Worm (Caenorhabditis elegans) whole organism, L4 larva: ENCODE measurements around the gene lin-42.
A peak's percentile ranks its signal among the peaks of the same experiment; 100 is the strongest.

ENCODE experiments used
- F26F4.8 ChIP-seq: fragments of 200-800 bp; sonication (Bioruptor generic); conservative IDR thresholded peaks from 2 replicates; pipeline ENCODE4 v1.3.6; 2022; ENCODE audit warnings: missing genetic modification characterization, missing compliant biosample characterization
- R02D3.7 ChIP-seq: fragments of 150-350 bp; sonication (generic microtip); optimal IDR thresholded peaks from 3 replicates; lab custom pipeline; 2014; ENCODE audit warnings: missing biosample characterization, missing genetic modification characterization
- T26A8.4 ChIP-seq: fragments of 200-800 bp; sonication (Bioruptor generic); IDR thresholded peaks from 2 replicates; pipeline ENCODE4 v1.3.6; 2022; ENCODE audit warnings: missing genetic modification characterization, missing compliant biosample characterization
- Y75B8A.6 ChIP-seq: fragments of 200-800 bp; sonication (Bioruptor generic); IDR thresholded peaks from 2 replicates; pipeline ENCODE4 v1.3.6; 2022; ENCODE audit warnings: missing genetic modification reagents, missing genetic modification characterization, missing compliant biosample characterization
- aha-1 ChIP-seq: fragments of 150-350 bp; peaks from one replicate; lab custom pipeline; 2014; ENCODE audit warnings: missing biosample characterization, missing genetic modification characterization
- aly-2 ChIP-seq: sonication (generic microtip); optimal IDR thresholded peaks from 2 replicates; lab custom pipeline; 2018; ENCODE audit warnings: missing biosample characterization, missing genetic modification characterization
- arid-1 ChIP-seq: fragments of 200-800 bp; sonication (Bioruptor generic); conservative IDR thresholded peaks from 2 replicates; pipeline ENCODE4 v1.3.6; 2022; ENCODE audit warnings: missing genetic modification reagents, missing genetic modification characterization, missing compliant biosample characterization
- attf-4 ChIP-seq: sonication (generic microtip); optimal IDR thresholded peaks from 3 replicates; lab custom pipeline; 2017; ENCODE audit warnings: missing biosample characterization, missing genetic modification characterization
- ceh-28 ChIP-seq: fragments of 150-350 bp; optimal IDR thresholded peaks from 2 replicates; lab custom pipeline; 2014; ENCODE audit warnings: missing biosample characterization, missing genetic modification reagents, missing genetic modification characterization
- cey-2 ChIP-seq: sonication (generic microtip); optimal IDR thresholded peaks from 3 replicates; lab custom pipeline; 2017; ENCODE audit warnings: missing genetic modification characterization, mild to moderate bottlenecking, missing compliant biosample characterization, antibody characterized with exemption, borderline replicate concordance; ENCODE audit not compliant: insufficient read depth
- daf-12 ChIP-seq: fragments of 150-350 bp; optimal IDR thresholded peaks from 2 replicates; lab custom pipeline; 2014; ENCODE audit warnings: missing biosample characterization, missing genetic modification reagents, missing genetic modification characterization
- daf-16 ChIP-seq, 3 experiments: sonication (generic microtip); optimal IDR thresholded peaks; 2 replicates each; lab custom pipeline; 2016 to 2017; ENCODE audit warnings: missing genetic modification characterization in 3 of 3, missing genetic modification reagents in 3 of 3, mild to moderate bottlenecking in 2 of 3, missing compliant biosample characterization in 2 of 3, missing biosample characterization in 1 of 3, moderate library complexity in 1 of 3
- daf-19 ChIP-seq: fragments of 200-800 bp; sonication (Bioruptor generic); conservative IDR thresholded peaks from 2 replicates; pipeline ENCODE4 v1.3.6; 2022; ENCODE audit warnings: missing genetic modification characterization, missing compliant biosample characterization
- dmd-6 ChIP-seq: fragments of 200-800 bp; sonication (Bioruptor generic); IDR thresholded peaks from 2 replicates; pipeline ENCODE4 v1.3.6; 2022; ENCODE audit warnings: missing genetic modification reagents, missing genetic modification characterization, missing compliant biosample characterization
- dve-1 ChIP-seq: sonication (generic microtip); optimal IDR thresholded peaks from 2 replicates; lab custom pipeline; 2017; ENCODE audit warnings: antibody characterized with exemption, mild to moderate bottlenecking, missing genetic modification characterization, missing compliant biosample characterization; ENCODE audit not compliant: insufficient read depth
- egl-43 ChIP-seq: fragments of 200-800 bp; sonication (Bioruptor generic); IDR thresholded peaks from 2 replicates; pipeline ENCODE4 v1.3.6; 2022; ENCODE audit warnings: missing genetic modification reagents, missing genetic modification characterization, missing compliant biosample characterization
- fkh-10 ChIP-seq: fragments of 150-350 bp; optimal IDR thresholded peaks from 2 replicates; lab custom pipeline; 2014; ENCODE audit warnings: missing biosample characterization, missing genetic modification reagents, missing genetic modification characterization
- hlh-11 ChIP-seq: fragments of 200-800 bp; sonication (Bioruptor generic); optimal IDR thresholded peaks from 2 replicates; lab custom pipeline; 2018; ENCODE audit warnings: mild to moderate bottlenecking, missing genetic modification characterization, missing compliant biosample characterization
- jun-1 ChIP-seq: fragments of 150-350 bp; optimal IDR thresholded peaks from 2 replicates; lab custom pipeline; 2014; ENCODE audit warnings: missing biosample characterization, missing genetic modification reagents, missing genetic modification characterization
- lin-1 ChIP-seq: fragments of 200-800 bp; sonication (Bioruptor generic); IDR thresholded peaks from 2 replicates; pipeline ENCODE4 v1.3.6; 2022; ENCODE audit warnings: missing genetic modification reagents, missing genetic modification characterization, missing compliant biosample characterization
- lin-13 ChIP-seq: fragments of 150-350 bp; optimal IDR thresholded peaks from 2 replicates; lab custom pipeline; 2014; ENCODE audit warnings: missing biosample characterization, missing genetic modification reagents, missing genetic modification characterization
- lin-15B ChIP-seq: fragments of 150-350 bp; sonication (generic microtip); optimal IDR thresholded peaks from 3 replicates; lab custom pipeline; 2014; ENCODE audit warnings: missing biosample characterization, missing genetic modification characterization
- lin-29 ChIP-seq: fragments of 200-800 bp; sonication (Bioruptor generic); IDR thresholded peaks from 2 replicates; pipeline ENCODE4 v1.3.6; 2022; ENCODE audit warnings: missing genetic modification reagents, missing genetic modification characterization, missing compliant biosample characterization
- lin-38 ChIP-seq: fragments of 200-800 bp; sonication (Bioruptor generic); IDR thresholded peaks from 2 replicates; pipeline ENCODE4 v1.3.6; 2022; ENCODE audit warnings: missing genetic modification reagents, missing genetic modification characterization, missing compliant biosample characterization
- lir-3 ChIP-seq: sonication (generic microtip); optimal IDR thresholded peaks from 2 replicates; lab custom pipeline; 2016; ENCODE audit warnings: mild to moderate bottlenecking, missing genetic modification characterization, missing compliant biosample characterization
- madf-5 ChIP-seq, 2 experiments: fragments of 200-800 bp; sonication (Bioruptor generic); IDR thresholded peaks; 2 replicates each; pipeline ENCODE4 v1.3.6; 2022; ENCODE audit warnings: missing compliant biosample characterization in 2 of 2, missing genetic modification characterization in 2 of 2
- mdl-1 ChIP-seq, 2 experiments: fragments of 150-350 bp in 1 of 2; sonication (generic microtip) in 1 of 2; optimal IDR thresholded peaks; 2 replicates each; lab custom pipeline; 2014 to 2017; ENCODE audit warnings: missing biosample characterization in 2 of 2, missing genetic modification characterization in 2 of 2
- mes-2 ChIP-seq: sonication (generic microtip); optimal IDR thresholded peaks from 2 replicates; lab custom pipeline; 2016; ENCODE audit warnings: missing genotype, mild to moderate bottlenecking, missing genetic modification characterization, missing compliant biosample characterization; ENCODE audit not compliant: poor library complexity, severe bottlenecking
- mxl-2 ChIP-seq: fragments of 200-800 bp; sonication (Bioruptor generic); conservative IDR thresholded peaks from 2 replicates; pipeline ENCODE4 v1.3.6; 2022; ENCODE audit warnings: missing genetic modification reagents, missing genetic modification characterization, missing compliant biosample characterization
- nhr-10 ChIP-seq: fragments of 150-350 bp; optimal IDR thresholded peaks from 2 replicates; lab custom pipeline; 2014; ENCODE audit warnings: missing biosample characterization, missing genetic modification characterization
- nhr-237 ChIP-seq: sonication (generic microtip); optimal IDR thresholded peaks from 2 replicates; lab custom pipeline; 2017; ENCODE audit warnings: missing biosample characterization, missing genetic modification characterization
- nhr-28 ChIP-seq: fragments of 150-350 bp; optimal IDR thresholded peaks from 2 replicates; lab custom pipeline; 2014; ENCODE audit warnings: missing biosample characterization, missing genetic modification characterization
- nhr-48 ChIP-seq: sonication (generic microtip); optimal IDR thresholded peaks from 2 replicates; lab custom pipeline; 2016; ENCODE audit warnings: mild to moderate bottlenecking, missing genetic modification characterization, missing compliant biosample characterization
- nhr-76 ChIP-seq: fragments of 150-350 bp; optimal IDR thresholded peaks from 2 replicates; lab custom pipeline; 2014; ENCODE audit warnings: missing biosample characterization, missing genetic modification characterization
- pqm-1 ChIP-seq: sonication (generic microtip); optimal IDR thresholded peaks from 2 replicates; lab custom pipeline; 2017; ENCODE audit warnings: missing biosample characterization, missing genetic modification characterization
- saeg-2 ChIP-seq: fragments of 200-800 bp; sonication (Bioruptor generic); IDR thresholded peaks from 2 replicates; pipeline ENCODE4 v1.3.6; 2022; ENCODE audit warnings: missing genetic modification reagents, missing genetic modification characterization, missing compliant biosample characterization
- spr-1 ChIP-seq: sonication (generic microtip); optimal IDR thresholded peaks from 2 replicates; lab custom pipeline; 2016; ENCODE audit warnings: mild to moderate bottlenecking, missing genetic modification characterization, missing compliant biosample characterization
- unc-130 ChIP-seq: sonication (generic microtip); optimal IDR thresholded peaks from 2 replicates; lab custom pipeline; 2016; ENCODE audit warnings: missing genetic modification reagents, missing genetic modification characterization, missing compliant biosample characterization
- unc-62 ChIP-seq, 3 experiments: fragments of 150-350 bp in 1 of 3; sonication (generic microtip); optimal IDR thresholded peaks in 2 of 3; peaks in 1 of 3; 1 replicate in 1 of 3; 2 replicates in 2 of 3; lab custom pipeline; 2014 to 2017; ENCODE audit warnings: missing biosample characterization in 3 of 3, missing genetic modification characterization in 3 of 3, missing genetic modification reagents in 3 of 3, missing genotype in 1 of 3
- vab-7 ChIP-seq: fragments of 200-800 bp; sonication (Bioruptor generic); IDR thresholded peaks from 2 replicates; pipeline ENCODE4 v1.3.6; 2022; ENCODE audit warnings: missing genetic modification reagents, missing genetic modification characterization, missing compliant biosample characterization
- zag-1 ChIP-seq: fragments of 150-350 bp; optimal IDR thresholded peaks from 2 replicates; lab custom pipeline; 2014; ENCODE audit warnings: missing biosample characterization, missing genetic modification characterization
- zip-11 ChIP-seq: fragments of 200-800 bp; sonication (Bioruptor generic); IDR thresholded peaks from 2 replicates; pipeline ENCODE4 v1.3.6; 2022; ENCODE audit warnings: missing genetic modification characterization, missing compliant biosample characterization
- ztf-11 ChIP-seq: fragments of 150-350 bp; optimal IDR thresholded peaks from 2 replicates; lab custom pipeline; 2014; ENCODE audit warnings: missing biosample characterization, missing genetic modification characterization

Gene lin-42

ce11 chrII:1258634-1259033 lies 6.5 kb upstream of the lin-42 start, which contains the start of gene clpr-2:
Gene clpr-2, plus strand, starts transcription at chrII:1258934.
- TF ChIP-seq unc-130 (GFP tag; lab: Kevin White, UChicago) = no peak
- TF ChIP-seq ztf-11 (tag; lab: Kevin White, UChicago) = no peak
- no peak for TF ChIP-seq daf-12 (tag; lab: Kevin White, UChicago)
- no peak for TF ChIP-seq lir-3 (tag; lab: Kevin White, UChicago)
- no peak for TF ChIP-seq lin-38 (GFP tag; lab: Robert Waterston, UW)
- TF ChIP-seq lin-15B (tag; lab: Kevin White, UChicago) = no peak
- no peak for TF ChIP-seq daf-16 (GFP tag; optimal IDR thresholded peaks at IDR 0.05; lab: Kevin White, UChicago)
- TF ChIP-seq daf-16 (tag; optimal IDR thresholded peaks at IDR 0.05; lab: Kevin White, UChicago) = no peak
- TF ChIP-seq nhr-28 (tag; lab: Kevin White, UChicago) = no peak
- no peak for TF ChIP-seq nhr-76
- no peak for TF ChIP-seq spr-1 (tag; lab: Kevin White, UChicago)
- no peak for TF ChIP-seq hlh-11 (tag; lab: Kevin White, UChicago)

- TF ChIP-seq saeg-2 (GFP tag; lab: Robert Waterston, UW) = no peak
- peak in 1 of 2 experiments; percentile 93 for TF ChIP-seq unc-62 (GFP tag; optimal IDR thresholded peaks at IDR 0.05 in 1 of 2; lab: Kevin White, UChicago)
- no peak for TF ChIP-seq unc-62 (tag; optimal IDR thresholded peaks at IDR 0.05; lab: Kevin White, UChicago)
- TF ChIP-seq, all 104 proteins: peak for 1
These were observed 4.6 kb upstream of the lin-42 start for ce11 chrII:1256742-1257141.

- no peak for TF ChIP-seq mes-2 (tag; lab: Kevin White, UChicago)
These were observed 3.5 kb upstream of the lin-42 start, which contains the start of gene clec-119 for ce11 chrII:1255637-1256036. Gene clec-119, plus strand, starts transcription at chrII:1255937.

ce11 chrII:1246855-1247259 lies 5.3 kb downstream of the lin-42 start:
- TF ChIP-seq fkh-10 (GFP tag; lab: Kevin White, UChicago) (peak; percentile 62), vab-7 (0 out of 2 replicates have a peak, but pooled peaks have one; percentile 34), lir-3 (tag; lab: Kevin White, UChicago) (peak; percentile 25), lin-15B (tag; lab: Kevin White, UChicago) (no peak), dve-1 (tag; lab: Kevin White, UChicago) (peak; percentile 89), nhr-10 (tag; lab: Kevin White, UChicago) (no peak), daf-16 (GFP tag; optimal IDR thresholded peaks at IDR 0.05; lab: Kevin White, UChicago) (peak; percentile 49 to 64), daf-16 (tag; optimal IDR thresholded peaks at IDR 0.05; lab: Kevin White, UChicago) (peak; percentile 81), jun-1 (tag; lab: Kevin White, UChicago) (peak; percentile 39), mxl-2 (no peak), aly-2 (tag; lab: Kevin White, UChicago) (no peak), lin-29 (GFP tag; lab: Robert Waterston, UW) (peak; percentile 75), attf-4 (tag; lab: Kevin White, UChicago) (peak; percentile 20), aha-1 (tag; lab: Kevin White, UChicago) (peak; percentile 99), zag-1 (tag; lab: Kevin White, UChicago) (no peak), madf-5 (GFP tag; IDR thresholded peaks at IDR 0.05; lab: Robert Waterston, UW) (peak; percentile 24 to 87; a peak in 2 of 4 replicates), R02D3.7 (no peak), daf-19 (no peak), nhr-237 (tag; lab: Kevin White, UChicago) (no peak), unc-130 (GFP tag; lab: Kevin White, UChicago) (no peak), lin-1 (peak; percentile 77), egl-43 (GFP tag; lab: Robert Waterston, UW) (peak; percentile 89), nhr-48 (tag; lab: Kevin White, UChicago) (peak; percentile 97), T26A8.4 (GFP tag; lab: Robert Waterston, UW) (peak; percentile 95), dmd-6 (GFP tag; lab: Robert Waterston, UW) (peak; percentile 63), mes-2 (tag; lab: Kevin White, UChicago) (peak; percentile 68), ceh-28 (peak; percentile 60), mdl-1 (tag; optimal IDR thresholded peaks at IDR 0.05; lab: Kevin White, UChicago) (peak; percentile 94 to 95), lin-13 (GFP tag; lab: Kevin White, UChicago) (peak; percentile 51), hlh-11 (tag; lab: Kevin White, UChicago) (peak; percentile 99), Y75B8A.6 (GFP tag; lab: Robert Waterston, UW) (no peak), zip-11 (GFP tag; lab: Robert Waterston, UW) (no peak), arid-1 (GFP tag; lab: Robert Waterston, UW) (peak; percentile 63), cey-2 (tag; lab: Kevin White, UChicago) (peak; percentile 35), pqm-1 (tag; lab: Kevin White, UChicago) (no peak), F26F4.8 (GFP tag; lab: Robert Waterston, UW) (no peak)
